Fruit fly (Drosophila melanogaster) whole organism, embryonic: Measurements from ENCODE around the gene Usp30.

Experiments used
- Ada2b ChIP-seq: fragments of 200-800 bp; sonication (Bioruptor generic); IDR thresholded peaks from 2 replicates; pipeline ENCODE4 v1.3.6; 2022; ENCODE audit warnings: missing biosample characterization, missing genetic modification characterization
- B-H1 ChIP-seq: fragments of 200-800 bp; sonication (Bioruptor generic); IDR thresholded peaks from 3 replicates; pipeline ENCODE4 v1.3.6; 2022; ENCODE audit warnings: missing biosample characterization, missing genetic modification characterization
- BEAF-32 ChIP-seq: fragments of 200-800 bp; sonication (Bioruptor generic); optimal IDR thresholded peaks from 3 replicates; lab custom pipeline; 2017; ENCODE audit warnings: missing biosample characterization, missing genetic modification characterization, mild to moderate bottlenecking, moderate library complexity, missing genetic modification reagents
- Bdp1 ChIP-seq: fragments of 200-800 bp; sonication (Bioruptor generic); optimal IDR thresholded peaks from 3 replicates; lab custom pipeline; 2016; ENCODE audit warnings: missing biosample characterization, missing genetic modification characterization
- Bgb ChIP-seq: fragments of 200-800 bp; sonication (Bioruptor generic); IDR thresholded peaks from 2 replicates; pipeline ENCODE4 v1.3.6; 2022; ENCODE audit warnings: missing biosample characterization, missing genetic modification characterization; ENCODE audit not compliant: partially characterized antibody
- CG10209 ChIP-seq: fragments of 200-800 bp; sonication (Bioruptor generic); optimal IDR thresholded peaks from 3 replicates; lab custom pipeline; 2017; ENCODE audit warnings: missing biosample characterization, mild to moderate bottlenecking, missing genetic modification characterization, missing genetic modification reagents
- CG11093 ChIP-seq: fragments of 200-800 bp; sonication (Bioruptor generic); IDR thresholded peaks from 3 replicates; pipeline ENCODE4 v1.3.6; 2022; ENCODE audit warnings: missing biosample characterization, missing genetic modification characterization
- CG11695 ChIP-seq: fragments of 200-800 bp; sonication (Bioruptor generic); IDR thresholded peaks from 3 replicates; pipeline ENCODE4 v1.3.6; 2022; ENCODE audit warnings: missing biosample characterization, missing genetic modification characterization
- CG12219 ChIP-seq: fragments of 200-800 bp; sonication (Bioruptor generic); optimal IDR thresholded peaks from 3 replicates; lab custom pipeline; 2018; ENCODE audit warnings: missing biosample characterization, mild to moderate bottlenecking, missing genetic modification characterization
- CG13123 ChIP-seq: fragments of 200-800 bp; sonication (Bioruptor generic); optimal IDR thresholded peaks from 2 replicates; lab custom pipeline; 2016; ENCODE audit warnings: missing biosample characterization, missing genetic modification characterization
- CG14667 ChIP-seq: fragments of 200-800 bp; sonication (Bioruptor generic); IDR thresholded peaks from 2 replicates; pipeline ENCODE4 v1.3.6; 2022; ENCODE audit warnings: missing biosample characterization, missing genetic modification characterization
- CG14710 ChIP-seq: fragments of 200-800 bp; sonication (Bioruptor generic); optimal IDR thresholded peaks from 3 replicates; lab custom pipeline; 2019; ENCODE audit warnings: missing biosample characterization, mild to moderate bottlenecking, missing genetic modification characterization, moderate library complexity
- CG1603 ChIP-seq: fragments of 200-800 bp; sonication (Bioruptor generic); optimal IDR thresholded peaks from 2 replicates; lab custom pipeline; 2019; ENCODE audit warnings: missing biosample characterization, mild to moderate bottlenecking, missing genetic modification characterization, moderate library complexity
- CG17568 ChIP-seq: fragments of 200-800 bp; sonication (Bioruptor generic); optimal IDR thresholded peaks from 2 replicates; lab custom pipeline; 2018; ENCODE audit warnings: missing biosample characterization, mild to moderate bottlenecking, missing genetic modification characterization, moderate library complexity
- CG18011 ChIP-seq: fragments of 200-800 bp; sonication (Bioruptor generic); optimal IDR thresholded peaks from 2 replicates; lab custom pipeline; 2017; ENCODE audit warnings: missing biosample characterization, missing genetic modification characterization, mild to moderate bottlenecking, moderate library complexity, missing genotype
- CG1832 ChIP-seq: fragments of 200-800 bp; sonication (Bioruptor generic); optimal IDR thresholded peaks from 2 replicates; lab custom pipeline; 2017; ENCODE audit warnings: missing biosample characterization, mild to moderate bottlenecking, missing genetic modification characterization, inconsistent platforms
- CG18476 ChIP-seq: fragments of 200-800 bp; sonication (Bioruptor generic); optimal IDR thresholded peaks from 2 replicates; lab custom pipeline; 2016; ENCODE audit warnings: missing biosample characterization, mild to moderate bottlenecking, missing genetic modification characterization
- CG30403 ChIP-seq: fragments of 200-800 bp; sonication (Bioruptor generic); optimal IDR thresholded peaks from 3 replicates; lab custom pipeline; 2016; ENCODE audit warnings: missing biosample characterization, missing genetic modification characterization
- CG5180 ChIP-seq: fragments of 200-800 bp; sonication (Bioruptor generic); optimal IDR thresholded peaks from 3 replicates; lab custom pipeline; 2017; ENCODE audit warnings: missing biosample characterization, missing genetic modification characterization, mild to moderate bottlenecking, moderate library complexity, missing genetic modification reagents
- CG9817 ChIP-seq: fragments of 200-800 bp; sonication (Bioruptor generic); optimal IDR thresholded peaks from 2 replicates; lab custom pipeline; 2018; ENCODE audit warnings: missing biosample characterization, mild to moderate bottlenecking, missing genetic modification characterization, moderate library complexity
- CTCF ChIP-seq: fragments of 200-800 bp; sonication (Bioruptor generic); optimal IDR thresholded peaks from 2 replicates; lab custom pipeline; 2017; ENCODE audit warnings: missing biosample characterization, mild to moderate bottlenecking, missing genetic modification characterization, moderate library complexity
- Dad ChIP-seq: fragments of 200-800 bp; sonication (Bioruptor generic); optimal IDR thresholded peaks from 3 replicates; lab custom pipeline; 2016; ENCODE audit warnings: missing biosample characterization, missing genetic modification characterization
- Dbx ChIP-seq: fragments of 200-800 bp; sonication (Bioruptor generic); IDR thresholded peaks from 3 replicates; pipeline ENCODE4 v1.3.6; 2022; ENCODE audit warnings: missing biosample characterization, missing genetic modification characterization
- Doc2 ChIP-seq: fragments of 200-800 bp; sonication (Bioruptor generic); IDR thresholded peaks from 2 replicates; pipeline ENCODE4 v1.3.6; 2022; ENCODE audit warnings: missing biosample characterization, missing genetic modification characterization
- Eip74EF ChIP-seq, 2 experiments: fragments of 200-800 bp in 1 of 2; fragments of >200 bp in 1 of 2; sonication (Bioruptor generic) in 1 of 2; optimal IDR thresholded peaks; 2 replicates each; lab custom pipeline; 2017 to 2019; ENCODE audit warnings: missing biosample characterization in 2 of 2, missing genetic modification characterization in 2 of 2, mild to moderate bottlenecking in 1 of 2, moderate library complexity in 1 of 2
- Hey ChIP-seq: fragments of 200-800 bp; sonication (Bioruptor generic); optimal IDR thresholded peaks from 3 replicates; lab custom pipeline; 2018; ENCODE audit warnings: missing biosample characterization, mild to moderate bottlenecking, missing genetic modification characterization
- Hr39 ChIP-seq: fragments of >200 bp; optimal IDR thresholded peaks from 2 replicates; lab custom pipeline; 2017
- Lim3 ChIP-seq: fragments of 200-800 bp; sonication (Bioruptor generic); IDR thresholded peaks from 2 replicates; pipeline ENCODE4 v1.3.6; 2022; ENCODE audit warnings: missing biosample characterization, missing genetic modification characterization
- NfI ChIP-seq: fragments of 200-800 bp; sonication (Bioruptor generic); optimal IDR thresholded peaks from 3 replicates; lab custom pipeline; 2018; ENCODE audit warnings: missing biosample characterization, mild to moderate bottlenecking, missing genetic modification characterization, moderate library complexity
- Opbp ChIP-seq: fragments of 200-800 bp; sonication (Bioruptor generic); IDR thresholded peaks from 3 replicates; pipeline ENCODE4 v1.3.6; 2022; ENCODE audit warnings: missing biosample characterization, missing genetic modification characterization; ENCODE audit not compliant: partially characterized antibody
- Sry-δ ChIP-seq: fragments of 200-800 bp; sonication (Bioruptor generic); optimal IDR thresholded peaks from 2 replicates; lab custom pipeline; 2016; ENCODE audit warnings: missing biosample characterization, missing genetic modification characterization
- Tbp ChIP-seq: fragments of >200 bp; optimal IDR thresholded peaks from 2 replicates; lab custom pipeline; 2018; ENCODE audit warnings: missing biosample characterization, missing genetic modification characterization
- Xrp1 ChIP-seq: fragments of 200-800 bp; sonication (Bioruptor generic); IDR thresholded peaks from 2 replicates; pipeline ENCODE4 v1.3.6; 2022; ENCODE audit warnings: missing biosample characterization, missing genetic modification characterization
- bcd ChIP-seq: fragments of 200-800 bp; sonication (Bioruptor generic); optimal IDR thresholded peaks from 2 replicates; lab custom pipeline; 2017; ENCODE audit warnings: missing biosample characterization, mild to moderate bottlenecking, missing genetic modification characterization
- dati ChIP-seq: fragments of 200-800 bp; sonication (Bioruptor generic); IDR thresholded peaks from 2 replicates; pipeline ENCODE4 v1.3.6; 2022; ENCODE audit warnings: missing biosample characterization, missing genetic modification characterization
- en ChIP-seq: fragments of 200-800 bp; sonication (Bioruptor generic); optimal IDR thresholded peaks from 2 replicates; lab custom pipeline; 2016; ENCODE audit warnings: missing biosample characterization, missing genetic modification characterization
- eve ChIP-seq, 2 experiments: fragments of >200 bp; optimal IDR thresholded peaks; 2 replicates each; lab custom pipeline; 2017; ENCODE audit warnings: missing biosample characterization in 2 of 2, missing genetic modification characterization in 2 of 2
- ftz-f1 ChIP-seq: fragments of 200-800 bp; sonication (Bioruptor generic); optimal IDR thresholded peaks from 2 replicates; lab custom pipeline; 2016; ENCODE audit warnings: missing biosample characterization, missing genetic modification characterization
- gcm ChIP-seq: fragments of 200-800 bp; sonication (Bioruptor generic); optimal IDR thresholded peaks from 2 replicates; lab custom pipeline; 2019; ENCODE audit warnings: missing biosample characterization, mild to moderate bottlenecking, missing genetic modification characterization, moderate library complexity
- gfzf ChIP-seq: fragments of 200-800 bp; sonication (Bioruptor generic); optimal IDR thresholded peaks from 2 replicates; lab custom pipeline; 2016; ENCODE audit warnings: missing biosample characterization, mild to moderate bottlenecking, missing genetic modification characterization, moderate library complexity
- inv ChIP-seq: fragments of 200-800 bp; sonication (Bioruptor generic); IDR thresholded peaks from 2 replicates; pipeline ENCODE4 v1.3.6; 2022; ENCODE audit warnings: missing biosample characterization, missing genetic modification characterization; ENCODE audit not compliant: partially characterized antibody
- kay ChIP-seq: fragments of 200-800 bp; sonication (Bioruptor generic); optimal IDR thresholded peaks from 2 replicates; lab custom pipeline; 2016; ENCODE audit warnings: missing biosample characterization, missing genetic modification characterization
- lbe ChIP-seq: fragments of 200-800 bp; sonication (Bioruptor generic); optimal IDR thresholded peaks from 2 replicates; lab custom pipeline; 2016; ENCODE audit warnings: missing biosample characterization, mild to moderate bottlenecking, missing genetic modification characterization
- sc ChIP-seq, 3 experiments: fragments of >200 bp in 2 of 3; fragments of 200-800 bp in 1 of 3; sonication (Bioruptor generic) in 1 of 3; optimal IDR thresholded peaks; 2 replicates in 2 of 3; 3 replicates in 1 of 3; lab custom pipeline; 2017; ENCODE audit warnings: mild to moderate bottlenecking in 1 of 3, missing biosample characterization in 1 of 3, missing genetic modification characterization in 1 of 3, missing genetic modification reagents in 1 of 3
- slou ChIP-seq: fragments of 200-800 bp; sonication (Bioruptor generic); optimal IDR thresholded peaks from 3 replicates; lab custom pipeline; 2016; ENCODE audit warnings: missing biosample characterization, missing genetic modification characterization
- sug ChIP-seq: fragments of 200-800 bp; optimal IDR thresholded peaks from 2 replicates; lab custom pipeline; 2019; ENCODE audit warnings: missing biosample characterization, mild to moderate bottlenecking, missing genetic modification characterization, moderate library complexity
- tup ChIP-seq: fragments of 200-800 bp; sonication (Bioruptor generic); optimal IDR thresholded peaks from 2 replicates; lab custom pipeline; 2016; ENCODE audit warnings: missing biosample characterization, mild to moderate bottlenecking, missing genetic modification characterization, moderate library complexity
- zfh2 ChIP-seq: fragments of 200-800 bp; sonication (Bioruptor generic); optimal IDR thresholded peaks from 2 replicates; lab custom pipeline; 2016; ENCODE audit warnings: missing biosample characterization, missing genetic modification characterization

Gene Usp30

dm6 chrX:5895821-5896550 lies 16.4 kb upstream of the Usp30 start:
- TF ChIP-seq CG14710 (tag; lab: Kevin White, UChicago) (peak; percentile 82), Eip74EF (GFP tag; optimal IDR thresholded peaks at IDR 0.05; lab: Kevin White, UChicago) (peak in 1 of 2 experiments; percentile 81), CG17568 (peak; percentile 62), Sry-δ (peak; percentile 65), bcd (GFP tag; lab: Kevin White, UChicago) (peak; percentile 88), sc (optimal IDR thresholded peaks at IDR 0.05; lab: Kevin White, UChicago) (no peak), sc (GFP tag; optimal IDR thresholded peaks at IDR 0.05; lab: Kevin White, UChicago) (peak; percentile 84), Xrp1 (GFP tag; lab: Robert Waterston, UW) (peak; percentile 94), CG10209 (GFP tag; lab: Kevin White, UChicago) (peak; percentile 89), CG5180 (GFP tag; lab: Kevin White, UChicago) (peak; percentile 80), zfh2 (GFP tag; lab: Kevin White, UChicago) (peak; percentile 30), en (GFP tag; lab: Kevin White, UChicago) (peak; percentile 69), CG11695 (GFP tag; lab: Robert Waterston, UW) (peak; percentile 90), CG1832 (GFP tag; lab: Kevin White, UChicago) (no peak), Bgb (GFP tag; lab: Robert Waterston, UW) (no peak), Dad (peak; percentile 78), Ada2b (GFP tag; lab: Robert Waterston, UW) (peak; percentile 93), kay (GFP tag; lab: Kevin White, UChicago) (peak; percentile 74), Dbx (GFP tag; lab: Robert Waterston, UW) (peak; percentile 60; the same call in 2 of the 3 replicates), Hey (peak; percentile 14), eve (GFP tag; optimal IDR thresholded peaks at IDR 0.05; lab: Kevin White, UChicago) (peak in 1 of 2 experiments; percentile 95), CG13123 (peak; percentile 83), CG9817 (tag; lab: Kevin White, UChicago) (peak; percentile 75), CG18011 (peak; percentile 61), lbe (GFP tag; lab: Kevin White, UChicago) (peak; percentile 90), CG30403 (GFP tag; lab: Kevin White, UChicago) (peak; percentile 89), inv (GFP tag; lab: Robert Waterston, UW) (no peak), slou (GFP tag; lab: Kevin White, UChicago) (peak; percentile 62), CG14667 (GFP tag; lab: Robert Waterston, UW) (peak; percentile 85), BEAF-32 (no peak), Hr39 (lab: Kevin White, UChicago) (no peak), CTCF (peak; percentile 60), gcm (peak; percentile 79), Bdp1 (GFP tag; lab: Kevin White, UChicago) (peak; percentile 67), Tbp (GFP tag; lab: Kevin White, UChicago) (no peak), CG12219 (GFP tag; lab: Kevin White, UChicago) (peak; percentile 90), tup (GFP tag; lab: Kevin White, UChicago) (peak; percentile 88), NfI (peak; percentile 87), CG18476 (GFP tag; lab: Kevin White, UChicago) (peak; percentile 77), ftz-f1 (GFP tag; lab: Kevin White, UChicago) (no peak), Doc2 (peak; percentile 39; the same call in 1 of the 2 replicates), dati (GFP tag; lab: Robert Waterston, UW) (peak; percentile 94), CG1603 (peak; percentile 96), B-H1 (GFP tag; lab: Robert Waterston, UW) (peak; percentile 91), Opbp (GFP tag; lab: Robert Waterston, UW) (no peak), CG11093 (peak; percentile 86; the same call in 2 of the 3 replicates), sug (tag; lab: Kevin White, UChicago) (peak; percentile 39), Lim3 (GFP tag; lab: Robert Waterston, UW) (peak; percentile 78), gfzf (GFP tag; lab: Kevin White, UChicago) (peak; percentile 5)
